Worm (Caenorhabditis elegans): ENCODE measurements around the gene clc-24.
A peak's percentile ranks its signal among the peaks of the same experiment; 100 is the strongest.

Gene clc-24

DNA sequence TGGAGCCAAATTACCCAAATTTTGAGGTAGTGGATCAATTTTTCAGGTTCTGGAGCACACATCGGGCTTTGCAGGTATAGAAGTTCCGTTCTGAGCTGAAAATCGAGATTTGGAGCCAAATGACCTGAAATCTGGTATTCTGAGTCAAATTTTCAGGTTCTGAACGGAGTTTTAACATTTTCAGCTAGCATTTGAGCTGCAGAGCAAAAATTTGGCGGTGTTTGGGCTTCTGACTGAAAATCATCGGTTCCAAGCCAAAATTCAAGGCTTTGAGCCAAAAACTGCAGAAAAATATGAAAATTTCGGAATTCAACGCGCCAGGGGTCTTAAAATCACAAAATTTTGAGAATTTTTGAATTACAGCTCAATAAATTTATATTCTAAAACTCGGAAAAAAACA is 21.1 kb downstream of the clc-24 start, which contains the start of the genes clc-26 and E_BE45912.2:
TSS of gene clc-26 (minus strand) at position 101 of the 400 bp plus-strand sequence.
TSS of gene E_BE45912.2 (minus strand) at position 139 of the 400 bp plus-strand sequence.
- TF ChIP-seq F13H6.1 (tag; optimal IDR thresholded peaks at IDR 0.05) (no peak), ztf-1 (GFP tag; conservative IDR thresholded peaks at IDR 0.05) (no peak), sma-3 (GFP tag; optimal IDR thresholded peaks at IDR 0.05) (no peak), R02D3.7 (tag; optimal IDR thresholded peaks at IDR 0.05) (no peak), nhr-77 (tag; optimal IDR thresholded peaks at IDR 0.05) (no peak), lsy-2 (tag; optimal IDR thresholded peaks at IDR 0.05) (no peak), snpc-4 (tag; optimal IDR thresholded peaks at IDR 0.05) (no peak), nhr-12 (tag; optimal IDR thresholded peaks at IDR 0.05) (no peak), nhr-21 (tag; optimal IDR thresholded peaks at IDR 0.05) (no peak)

DNA sequence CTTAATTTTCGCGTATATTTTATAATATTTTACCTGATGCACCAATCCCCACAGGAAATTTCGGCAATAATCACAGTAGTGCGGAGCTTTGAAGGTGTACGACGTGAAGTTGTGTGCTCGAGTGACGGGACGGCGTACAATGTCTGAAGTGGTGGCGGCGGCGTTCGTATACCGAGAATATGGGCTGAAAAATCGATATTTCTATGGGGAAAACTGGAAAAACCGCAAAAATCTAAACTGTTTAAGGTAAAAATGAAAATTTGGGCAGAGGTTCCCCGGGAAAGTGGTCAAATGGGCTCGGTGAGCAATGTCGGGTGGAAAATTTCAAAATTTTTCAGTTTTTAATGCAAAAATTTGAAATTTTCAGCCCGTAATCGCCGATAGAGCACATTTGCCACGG is 25.0 kb downstream of the clc-24 start:
- TF ChIP-seq nhr-11 (tag; optimal IDR thresholded peaks at IDR 0.05) (no peak), gmeb-1 (tag; optimal IDR thresholded peaks at IDR 0.05) (no peak), mbf-1 (tag; optimal IDR thresholded peaks at IDR 0.05) (no peak), egl-27 (tag; optimal IDR thresholded peaks at IDR 0.05) (no peak)

DNA sequence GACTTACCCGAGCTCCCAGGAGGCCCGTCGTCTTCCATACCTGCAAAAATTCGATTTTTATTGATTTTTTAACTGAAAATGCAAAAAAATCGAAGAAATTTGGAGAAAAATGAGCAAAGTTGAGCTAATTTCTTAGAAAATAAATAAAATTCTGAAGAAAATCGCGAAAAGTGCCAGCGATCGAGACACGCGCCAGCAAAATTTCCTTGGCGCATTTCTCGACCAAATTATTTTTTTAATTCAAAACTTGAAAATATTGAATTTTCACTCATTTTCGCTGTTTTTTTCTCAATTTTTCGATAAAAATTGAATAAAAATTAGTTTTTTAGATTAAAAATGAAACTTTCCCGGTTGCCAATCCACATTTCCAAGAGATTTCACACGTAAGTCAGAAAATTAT is 27.3 kb downstream of the clc-24 start, which contains the start of the genes chin-1 and BE0003N10.1:
TSS of gene chin-1 (minus strand) at position 40 of the 400 bp plus-strand sequence.
TSS of gene BE0003N10.1 (plus strand) at position 320 of the 400 bp plus-strand sequence.
- TF ChIP-seq nhr-11 (tag; optimal IDR thresholded peaks at IDR 0.05) (no peak), F13H6.1 (tag; optimal IDR thresholded peaks at IDR 0.05) (peak; percentile 24), aly-2 (tag; optimal IDR thresholded peaks at IDR 0.05) (no peak), ztf-4 (tag; optimal IDR thresholded peaks at IDR 0.05) (no peak), sem-4 (tag; optimal IDR thresholded peaks at IDR 0.05) (no peak), sma-9 (GFP tag; optimal IDR thresholded peaks at IDR 0.05) (peak; percentile 9), sma-9 (tag; optimal IDR thresholded peaks at IDR 0.05) (no peak), nhr-25 (tag; optimal IDR thresholded peaks at IDR 0.05) (peak; percentile 53), gmeb-1 (tag; optimal IDR thresholded peaks at IDR 0.05) (peak; percentile 63), unc-55 (GFP tag; optimal IDR thresholded peaks at IDR 0.05) (peak; percentile 57), fos-1 (tag; optimal IDR thresholded peaks at IDR 0.05) (peak; percentile 12), lin-13 (GFP tag; optimal IDR thresholded peaks at IDR 0.05) (peak; percentile 63), blmp-1 (tag; optimal IDR thresholded peaks at IDR 0.05; ENCODE audit: insufficient read depth) (no peak), lsy-2 (tag; optimal IDR thresholded peaks at IDR 0.05) (peak; percentile 60 to 77), mab-5 (tag; optimal IDR thresholded peaks at IDR 0.05) (peak; percentile 4), C34F6.9 (tag; optimal IDR thresholded peaks at IDR 0.05) (peak; percentile 69)

DNA sequence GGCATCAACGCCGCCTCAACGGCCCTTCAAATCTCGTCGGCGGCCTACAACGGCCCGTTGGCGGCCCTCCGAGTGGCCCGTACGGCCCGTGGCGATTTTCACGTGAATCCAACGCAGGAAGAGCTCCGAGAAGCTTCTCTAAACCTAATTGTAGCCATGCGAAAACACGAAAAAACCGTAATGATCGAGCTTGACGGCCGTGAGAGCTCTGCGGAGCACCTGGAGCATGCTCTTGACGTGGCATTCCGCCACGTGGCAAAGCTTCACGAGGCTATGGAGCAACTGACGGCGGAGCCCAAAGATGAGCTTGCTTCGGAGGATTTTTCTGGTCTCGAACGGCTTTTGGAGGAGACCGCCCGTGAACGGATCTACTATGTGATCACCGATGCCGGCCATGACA is 30.2 kb downstream of the clc-24 start:
- TF ChIP-seq gmeb-1 (tag; optimal IDR thresholded peaks at IDR 0.05) (no peak), unc-39 (tag; optimal IDR thresholded peaks at IDR 0.05) (no peak), ceh-16 (tag; optimal IDR thresholded peaks at IDR 0.05) (no peak), nhr-10 (tag; optimal IDR thresholded peaks at IDR 0.05) (no peak), nhr-23 (tag; optimal IDR thresholded peaks at IDR 0.05) (no peak), ama-1 (optimal IDR thresholded peaks at IDR 0.05) (no peak), fos-1 (tag; optimal IDR thresholded peaks at IDR 0.05) (no peak), ZK546.5 (tag; optimal IDR thresholded peaks at IDR 0.05) (no peak), ceh-82 (tag; optimal IDR thresholded peaks at IDR 0.05) (no peak), elt-1 (tag; optimal IDR thresholded peaks at IDR 0.05) (no peak), skn-1 (tag; optimal IDR thresholded peaks at IDR 0.05) (no peak), mbf-1 (tag; optimal IDR thresholded peaks at IDR 0.05) (no peak), egl-27 (tag; optimal IDR thresholded peaks at IDR 0.05) (no peak), sma-3 (GFP tag; optimal IDR thresholded peaks at IDR 0.05) (no peak), nhr-129 (tag; optimal IDR thresholded peaks at IDR 0.05) (no peak), snpc-4 (tag; optimal IDR thresholded peaks at IDR 0.05) (no peak), peb-1 (tag; optimal IDR thresholded peaks at IDR 0.05) (no peak), lin-13 (GFP tag; optimal IDR thresholded peaks at IDR 0.05) (no peak), nhr-12 (tag; optimal IDR thresholded peaks at IDR 0.05) (no peak), nhr-77 (tag; optimal IDR thresholded peaks at IDR 0.05) (no peak)

DNA sequence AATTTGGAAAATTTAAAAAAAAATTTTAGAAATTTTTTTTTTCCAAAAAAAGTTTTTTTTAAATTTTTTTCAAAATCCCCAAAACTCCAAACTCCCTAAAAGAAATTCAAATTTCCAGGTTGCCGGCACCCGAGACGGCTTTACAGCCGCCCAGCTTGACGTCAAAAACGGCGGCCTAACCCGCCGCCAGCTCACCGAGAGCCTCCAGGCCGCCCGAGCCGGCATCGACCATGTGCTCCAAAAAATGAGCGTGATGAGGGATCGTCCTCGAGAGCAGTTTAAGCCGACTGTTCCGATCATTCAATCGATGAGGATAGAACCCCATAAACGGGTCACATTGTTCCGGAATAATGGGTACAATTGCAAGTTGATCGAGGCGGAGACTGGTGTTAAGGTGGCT is 34.0 kb downstream of the clc-24 start:
- TF ChIP-seq crh-2 (tag; optimal IDR thresholded peaks at IDR 0.05) (no peak), gmeb-1 (tag; optimal IDR thresholded peaks at IDR 0.05) (no peak), F13H6.1 (tag; optimal IDR thresholded peaks at IDR 0.05) (no peak), mbf-1 (tag; optimal IDR thresholded peaks at IDR 0.05) (no peak), nhr-237 (tag; optimal IDR thresholded peaks at IDR 0.05) (no peak), dmd-4 (tag; optimal IDR thresholded peaks at IDR 0.05) (no peak), snpc-4 (tag; optimal IDR thresholded peaks at IDR 0.05) (no peak), lsy-2 (tag; optimal IDR thresholded peaks at IDR 0.05) (no peak), alr-1 (tag; optimal IDR thresholded peaks at IDR 0.05) (no peak), unc-55 (GFP tag; optimal IDR thresholded peaks at IDR 0.05) (no peak), ama-1 (optimal IDR thresholded peaks at IDR 0.05) (no peak), nhr-12 (tag; optimal IDR thresholded peaks at IDR 0.05) (no peak), nhr-25 (tag; optimal IDR thresholded peaks at IDR 0.05) (no peak), sma-3 (GFP tag; optimal IDR thresholded peaks at IDR 0.05) (no peak), R02D3.7 (tag; optimal IDR thresholded peaks at IDR 0.05) (no peak), unc-39 (tag; optimal IDR thresholded peaks at IDR 0.05) (no peak), mab-5 (tag; optimal IDR thresholded peaks at IDR 0.05) (no peak), unc-62 (GFP tag; optimal IDR thresholded peaks at IDR 0.05) (no peak)

All from whole organism, L2 larva.